Fruit fly (Drosophila melanogaster) whole organism, prepupa: ENCODE data around the gene dar1.

Experiments
- CG10631 ChIP-seq: fragments of 200-800 bp; sonication (Bioruptor generic); optimal IDR thresholded peaks from 2 replicates; lab custom pipeline; 2016; ENCODE audit warnings: missing biosample characterization, missing genetic modification characterization
- CG10669 ChIP-seq: fragments of 200-800 bp; sonication (Bioruptor generic); optimal IDR thresholded peaks from 3 replicates; lab custom pipeline; 2018; ENCODE audit warnings: missing biosample characterization, mild to moderate bottlenecking, missing genetic modification characterization, moderate library complexity
- CG11294 ChIP-seq: fragments of 200-800 bp; sonication (Bioruptor generic); IDR thresholded peaks from 2 replicates; pipeline ENCODE4 v1.3.6; 2022; ENCODE audit warnings: missing biosample characterization, missing genetic modification characterization
- CG11762 ChIP-seq: fragments of 200-800 bp; sonication (Bioruptor generic); optimal IDR thresholded peaks from 3 replicates; lab custom pipeline; 2016; ENCODE audit warnings: missing biosample characterization, missing genetic modification characterization; ENCODE audit not compliant: insufficient read depth
- CG11902 ChIP-seq: fragments of 200-800 bp; sonication (Bioruptor generic); optimal IDR thresholded peaks from 3 replicates; lab custom pipeline; 2016; ENCODE audit warnings: missing biosample characterization, missing genetic modification characterization
- CG15336 ChIP-seq: fragments of 200-800 bp; sonication (Bioruptor generic); IDR thresholded peaks from 2 replicates; pipeline ENCODE4 v1.3.6; 2022; ENCODE audit warnings: missing biosample characterization, missing genetic modification characterization
- CG1621 ChIP-seq: fragments of 200-800 bp; sonication (Bioruptor generic); optimal IDR thresholded peaks from 3 replicates; lab custom pipeline; 2018; ENCODE audit warnings: missing biosample characterization, mild to moderate bottlenecking, missing genetic modification characterization
- CG16779 ChIP-seq: fragments of 200-800 bp; sonication (Bioruptor generic); optimal IDR thresholded peaks from 3 replicates; lab custom pipeline; 2017; ENCODE audit warnings: missing biosample characterization, mild to moderate bottlenecking, missing genetic modification characterization
- CG3032 ChIP-seq: fragments of 200-800 bp; optimal IDR thresholded peaks from 2 replicates; lab custom pipeline; 2019; ENCODE audit warnings: missing biosample characterization, mild to moderate bottlenecking, missing genetic modification characterization, moderate library complexity
- CG31627 ChIP-seq: fragments of 200-800 bp; sonication (Bioruptor generic); optimal IDR thresholded peaks from 3 replicates; lab custom pipeline; 2016; ENCODE audit warnings: missing biosample characterization, missing genetic modification characterization
- CG32006 ChIP-seq: fragments of 200-800 bp; sonication (Bioruptor generic); optimal IDR thresholded peaks from 3 replicates; lab custom pipeline; 2017; ENCODE audit warnings: missing biosample characterization, mild to moderate bottlenecking, missing genetic modification characterization
- CG34406 ChIP-seq: fragments of 200-800 bp; sonication (Bioruptor generic); optimal IDR thresholded peaks from 3 replicates; lab custom pipeline; 2016; ENCODE audit warnings: missing biosample characterization, missing genetic modification characterization
- CG3919 ChIP-seq: fragments of 200-800 bp; sonication (Bioruptor generic); optimal IDR thresholded peaks from 3 replicates; lab custom pipeline; 2016; ENCODE audit warnings: missing biosample characterization, missing genetic modification characterization
- CG6163 ChIP-seq: fragments of 200-800 bp; sonication (Bioruptor generic); IDR thresholded peaks from 3 replicates; pipeline ENCODE4 v1.3.6; 2022; ENCODE audit warnings: missing biosample characterization, missing genetic modification characterization
- CG6792 ChIP-seq: fragments of 200-800 bp; sonication (Bioruptor generic); optimal IDR thresholded peaks from 3 replicates; lab custom pipeline; 2016; ENCODE audit warnings: missing biosample characterization, missing genetic modification characterization
- CG6808 ChIP-seq: fragments of 200-800 bp; sonication (Bioruptor generic); optimal IDR thresholded peaks from 3 replicates; lab custom pipeline; 2017; ENCODE audit warnings: missing biosample characterization, missing genetic modification characterization, mild to moderate bottlenecking, moderate library complexity, missing genetic modification reagents
- CG6854 ChIP-seq: fragments of 200-800 bp; sonication (Bioruptor generic); optimal IDR thresholded peaks from 2 replicates; lab custom pipeline; 2017; ENCODE audit warnings: missing biosample characterization, mild to moderate bottlenecking, missing genetic modification characterization
- CG7368 ChIP-seq: fragments of 200-800 bp; sonication (Bioruptor generic); optimal IDR thresholded peaks from 3 replicates; lab custom pipeline; 2016; ENCODE audit warnings: missing biosample characterization, missing genetic modification characterization
- CG8119 ChIP-seq: fragments of 200-800 bp; sonication (Bioruptor generic); IDR thresholded peaks from 3 replicates; pipeline ENCODE4 v1.3.6; 2022; ENCODE audit warnings: missing biosample characterization, missing genetic modification characterization
- CG8319 ChIP-seq: fragments of 200-800 bp; sonication (Bioruptor generic); optimal IDR thresholded peaks from 3 replicates; lab custom pipeline; 2016; ENCODE audit warnings: missing biosample characterization, missing genetic modification characterization
- CG8632 ChIP-seq: fragments of 200-800 bp; sonication (Bioruptor generic); optimal IDR thresholded peaks from 3 replicates; lab custom pipeline; 2016; ENCODE audit warnings: missing biosample characterization, missing genetic modification characterization
- CG9139 ChIP-seq: fragments of 200-800 bp; sonication (Bioruptor generic); optimal IDR thresholded peaks from 3 replicates; lab custom pipeline; 2017; ENCODE audit warnings: missing biosample characterization, mild to moderate bottlenecking, missing genetic modification characterization
- Eip75B ChIP-seq: fragments of 200-800 bp; sonication (Bioruptor generic); optimal IDR thresholded peaks from 3 replicates; lab custom pipeline; 2016; ENCODE audit warnings: missing biosample characterization, missing genetic modification characterization
- Eip78C ChIP-seq: fragments of 200-800 bp; sonication (Bioruptor generic); peaks from one replicate; lab custom pipeline; 2016; ENCODE audit warnings: missing biosample characterization, missing genetic modification characterization
- Eip93F ChIP-seq: fragments of 200-800 bp; sonication (Bioruptor generic); optimal IDR thresholded peaks from 2 replicates; lab custom pipeline; 2016; ENCODE audit warnings: missing biosample characterization, mild to moderate bottlenecking, missing genetic modification characterization
- Ets96B ChIP-seq: fragments of 200-800 bp; optimal IDR thresholded peaks from 2 replicates; lab custom pipeline; 2019; ENCODE audit warnings: missing biosample characterization, mild to moderate bottlenecking, missing genetic modification characterization, moderate library complexity
- Gug ChIP-seq: fragments of 200-800 bp; sonication (Bioruptor generic); IDR thresholded peaks from 2 replicates; pipeline ENCODE4 v1.3.6; 2022; ENCODE audit warnings: missing biosample characterization, missing genetic modification characterization
- Hr38 ChIP-seq: sonication (Bioruptor generic); optimal IDR thresholded peaks from 2 replicates; lab custom pipeline; 2016; ENCODE audit warnings: missing biosample characterization, missing genetic modification characterization
- Hr39 ChIP-seq: fragments of 200-800 bp; sonication (Bioruptor generic); optimal IDR thresholded peaks from 2 replicates; lab custom pipeline; 2016; ENCODE audit warnings: missing biosample characterization, missing genetic modification characterization
- Lpt ChIP-seq: fragments of 200-800 bp; sonication (Bioruptor generic); optimal IDR thresholded peaks from 3 replicates; lab custom pipeline; 2016; ENCODE audit warnings: missing biosample characterization, missing genetic modification characterization
- Met ChIP-seq: fragments of 200-800 bp; sonication (Bioruptor generic); optimal IDR thresholded peaks from 3 replicates; lab custom pipeline; 2016; ENCODE audit warnings: missing biosample characterization, missing genetic modification characterization
- OdsH ChIP-seq: fragments of 200-800 bp; sonication (Bioruptor generic); optimal IDR thresholded peaks from 3 replicates; lab custom pipeline; 2016; ENCODE audit warnings: missing biosample characterization, missing genetic modification characterization
- Smox ChIP-seq: fragments of 200-800 bp; sonication (Bioruptor generic); optimal IDR thresholded peaks from 3 replicates; lab custom pipeline; 2016; ENCODE audit warnings: missing biosample characterization, missing genetic modification characterization
- Sox102F ChIP-seq: fragments of 200-800 bp; sonication (Bioruptor generic); optimal IDR thresholded peaks from 2 replicates; lab custom pipeline; 2016; ENCODE audit warnings: missing biosample characterization, mild to moderate bottlenecking, missing genetic modification characterization
- Sox14 ChIP-seq: fragments of 200-800 bp; sonication (Bioruptor generic); optimal IDR thresholded peaks from 3 replicates; lab custom pipeline; 2016; ENCODE audit warnings: missing biosample characterization, missing genetic modification characterization
- Sox15 ChIP-seq: fragments of 200-800 bp; sonication (Bioruptor generic); optimal IDR thresholded peaks from 3 replicates; lab custom pipeline; 2016; ENCODE audit warnings: missing biosample characterization, missing genetic modification characterization
- acj6 ChIP-seq: fragments of 200-800 bp; sonication (Bioruptor generic); optimal IDR thresholded peaks from 3 replicates; lab custom pipeline; 2016; ENCODE audit warnings: missing biosample characterization, missing genetic modification characterization
- dsx ChIP-seq: fragments of 200-800 bp; optimal IDR thresholded peaks from 3 replicates; lab custom pipeline; 2019; ENCODE audit warnings: missing biosample characterization, mild to moderate bottlenecking, missing genetic modification characterization, moderate library complexity; ENCODE audit not compliant: poor library complexity, severe bottlenecking
- eg ChIP-seq: fragments of 200-800 bp; sonication (Bioruptor generic); IDR thresholded peaks from 3 replicates; pipeline ENCODE4 v1.3.6; 2022; ENCODE audit warnings: missing biosample characterization, missing genetic modification characterization
- fd59A ChIP-seq: fragments of 200-800 bp; sonication (Bioruptor generic); optimal IDR thresholded peaks from 2 replicates; lab custom pipeline; 2017; ENCODE audit warnings: missing biosample characterization, mild to moderate bottlenecking, missing genetic modification characterization, missing genetic modification reagents
- fd85E ChIP-seq: fragments of 200-800 bp; sonication (Bioruptor generic); optimal IDR thresholded peaks from 3 replicates; lab custom pipeline; 2016; ENCODE audit warnings: missing biosample characterization, missing genetic modification characterization
- fkh ChIP-seq: fragments of 200-800 bp; sonication (Bioruptor generic); optimal IDR thresholded peaks from 3 replicates; lab custom pipeline; 2017; ENCODE audit warnings: missing biosample characterization, mild to moderate bottlenecking, missing genetic modification characterization, moderate library complexity
- lz ChIP-seq: fragments of 200-800 bp; sonication (Bioruptor generic); optimal IDR thresholded peaks from 3 replicates; lab custom pipeline; 2016; ENCODE audit warnings: missing biosample characterization, missing genetic modification characterization
- net ChIP-seq: fragments of 200-800 bp; sonication (Bioruptor generic); optimal IDR thresholded peaks from 3 replicates; lab custom pipeline; 2016; ENCODE audit warnings: missing biosample characterization, missing genetic modification characterization
- salr ChIP-seq, 2 experiments: fragments of 200-800 bp; sonication (Bioruptor generic); optimal IDR thresholded peaks; 3 replicates each; lab custom pipeline; 2016 to 2018; ENCODE audit warnings: missing biosample characterization in 2 of 2, missing genetic modification characterization in 2 of 2, mild to moderate bottlenecking in 1 of 2
- spab ChIP-seq: fragments of 200-800 bp; sonication (Bioruptor generic); optimal IDR thresholded peaks from 2 replicates; lab custom pipeline; 2017; ENCODE audit warnings: missing biosample characterization, mild to moderate bottlenecking, missing genetic modification characterization, missing genetic modification reagents
- svp ChIP-seq: fragments of 200-800 bp; sonication (Bioruptor generic); peaks from one replicate; lab custom pipeline; 2016; ENCODE audit warnings: missing biosample characterization, missing genetic modification characterization
- topi ChIP-seq: fragments of 200-800 bp; sonication (Bioruptor generic); optimal IDR thresholded peaks from 3 replicates; lab custom pipeline; 2016; ENCODE audit warnings: missing biosample characterization, missing genetic modification characterization
- vri ChIP-seq: fragments of 200-800 bp; sonication (Bioruptor generic); optimal IDR thresholded peaks from 3 replicates; lab custom pipeline; 2016; ENCODE audit warnings: missing biosample characterization, mild to moderate bottlenecking, missing genetic modification characterization

dar1 gene

DNA sequence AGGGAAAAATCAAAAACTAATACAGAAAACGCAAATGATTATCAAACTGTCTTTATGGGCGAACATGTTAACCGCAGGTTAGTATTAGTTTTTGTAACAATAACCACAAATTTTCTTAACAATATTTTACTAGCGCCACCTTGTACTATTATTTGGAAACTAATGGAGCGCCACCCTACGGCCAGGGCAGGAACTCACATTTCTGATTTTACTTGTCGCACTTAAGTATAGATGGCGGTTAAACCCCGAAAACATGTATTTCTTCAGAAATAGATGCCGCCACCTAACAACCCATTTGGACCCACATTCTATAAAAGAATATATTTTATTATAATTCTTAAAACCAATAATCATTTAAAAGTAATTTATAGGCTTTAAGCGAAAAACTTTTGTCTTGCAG is 9.8 kb upstream of the dar1 start (continued):
- 0 out of 3 replicates have a peak, but pooled peaks have one; percentile 7 for TF ChIP-seq CG6163
- no peak for TF ChIP-seq CG11762 (GFP tag; lab: Kevin White, UChicago)
- TF ChIP-seq svp (GFP tag; lab: Kevin White, UChicago) = peak; percentile 66
- no peak for TF ChIP-seq Hr38
- peak; percentile 48 for TF ChIP-seq Sox102F (GFP tag; lab: Kevin White, UChicago)
- peak; percentile 9 for TF ChIP-seq CG34406 (GFP tag; lab: Kevin White, UChicago)
- TF ChIP-seq CG8632 (GFP tag; lab: Kevin White, UChicago) = no peak
- TF ChIP-seq CG3032 (tag; lab: Kevin White, UChicago) = peak; percentile 45
- peak; percentile 80 for TF ChIP-seq lz
- TF ChIP-seq CG11902 (GFP tag; lab: Kevin White, UChicago) = peak; percentile 58
- TF ChIP-seq CG7368 = peak; percentile 21
- TF ChIP-seq Sox15 (GFP tag; lab: Kevin White, UChicago) = peak; percentile 24
- peak; percentile 76 for TF ChIP-seq Met (GFP tag; lab: Kevin White, UChicago)
- TF ChIP-seq spab = no peak
- TF ChIP-seq CG15336 (GFP tag; lab: Robert Waterston, UW) = no peak
- peak; percentile 82 for TF ChIP-seq Hr39 (GFP tag; lab: Kevin White, UChicago)
- TF ChIP-seq CG8119 (GFP tag; lab: Robert Waterston, UW) = no peak
- no peak for TF ChIP-seq CG6854 (GFP tag; lab: Kevin White, UChicago)
- TF ChIP-seq CG31627 (GFP tag; lab: Kevin White, UChicago) = peak; percentile 89
- TF ChIP-seq CG9139 (GFP tag; lab: Kevin White, UChicago) = no peak
- peak; percentile 62 for TF ChIP-seq OdsH (GFP tag; lab: Kevin White, UChicago)
- TF ChIP-seq CG10631 (GFP tag; lab: Kevin White, UChicago) = peak; percentile 41
- peak; percentile 50 for TF ChIP-seq acj6
- TF ChIP-seq Lpt (GFP tag; lab: Kevin White, UChicago) = no peak
- TF ChIP-seq salr (GFP tag; optimal IDR thresholded peaks at IDR 0.05; lab: Kevin White, UChicago) = peak in 1 of 2 experiments; percentile 46
- no peak for TF ChIP-seq Ets96B (tag; lab: Kevin White, UChicago)
- TF ChIP-seq Sox14 (GFP tag; lab: Kevin White, UChicago) = peak; percentile 64
- peak; percentile 70 for TF ChIP-seq CG3919 (GFP tag; lab: Kevin White, UChicago)
- no peak for TF ChIP-seq fd59A (GFP tag; lab: Kevin White, UChicago)
- TF ChIP-seq Eip75B (GFP tag; lab: Kevin White, UChicago) = peak; percentile 67
- TF ChIP-seq, all 60 proteins: peak for 33

DNA sequence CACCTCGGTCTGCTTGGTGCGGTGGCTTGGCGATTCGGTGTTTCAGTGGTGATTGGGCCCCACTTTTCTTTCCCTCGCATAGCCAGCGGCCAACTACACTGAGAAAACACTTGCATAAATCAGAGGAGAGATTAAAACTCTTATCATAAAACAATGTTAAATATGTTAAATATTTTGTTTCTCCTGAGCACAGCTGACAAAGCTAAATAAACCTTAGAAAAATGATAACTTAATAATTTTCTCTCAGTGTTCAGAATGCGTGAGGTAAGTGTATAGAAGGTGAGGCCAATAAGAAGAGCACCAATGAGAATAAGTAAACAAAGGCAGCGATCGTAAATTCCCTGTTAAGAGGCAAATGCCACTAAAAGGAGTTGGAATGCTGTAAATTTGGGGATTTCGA is 8.9 kb upstream of the dar1 start:
- TF ChIP-seq fkh (GFP tag; lab: Kevin White, UChicago) (peak; percentile 55), CG11294 (GFP tag; lab: Robert Waterston, UW) (peak; percentile 36; the same call in 1 of the 2 replicates), Eip93F (peak; percentile 47), topi (GFP tag; lab: Kevin White, UChicago) (peak; percentile 87), fd85E (GFP tag; lab: Kevin White, UChicago) (no peak), CG6792 (GFP tag; lab: Kevin White, UChicago) (peak; percentile 82), Hr38 (no peak), svp (GFP tag; lab: Kevin White, UChicago) (peak; percentile 95), Sox102F (GFP tag; lab: Kevin White, UChicago) (peak; percentile 90), dsx (GFP tag; lab: Kevin White, UChicago) (peak; percentile 81), eg (peak; percentile 72), CG10631 (GFP tag; lab: Kevin White, UChicago) (peak; percentile 84), Smox (peak; percentile 88), Hr39 (GFP tag; lab: Kevin White, UChicago) (peak; percentile 90), CG6808 (GFP tag; lab: Kevin White, UChicago) (peak; percentile 77), CG7368 (peak; percentile 62), CG34406 (GFP tag; lab: Kevin White, UChicago) (peak; percentile 83), Eip78C (GFP tag; lab: Kevin White, UChicago) (peak; percentile 95), CG8319 (peak; percentile 67), net (GFP tag; lab: Kevin White, UChicago) (peak; percentile 76), CG8119 (GFP tag; lab: Robert Waterston, UW) (peak; percentile 77; the same call in 2 of the 3 replicates), CG3032 (tag; lab: Kevin White, UChicago) (peak; percentile 80), Gug (GFP tag; lab: Robert Waterston, UW) (peak; percentile 54; the same call in 1 of the 2 replicates), CG1621 (tag; lab: Kevin White, UChicago) (peak; percentile 80), CG11762 (GFP tag; lab: Kevin White, UChicago) (peak; percentile 49), CG31627 (GFP tag; lab: Kevin White, UChicago) (peak; percentile 89), CG16779 (tag; lab: Kevin White, UChicago) (no peak), CG10669 (GFP tag; lab: Kevin White, UChicago) (peak; percentile 78), vri (GFP tag; lab: Kevin White, UChicago) (peak; percentile 85), CG32006 (peak; percentile 84)
